Worm (Caenorhabditis elegans): ENCODE data around the gene skn-1.

DNA sequence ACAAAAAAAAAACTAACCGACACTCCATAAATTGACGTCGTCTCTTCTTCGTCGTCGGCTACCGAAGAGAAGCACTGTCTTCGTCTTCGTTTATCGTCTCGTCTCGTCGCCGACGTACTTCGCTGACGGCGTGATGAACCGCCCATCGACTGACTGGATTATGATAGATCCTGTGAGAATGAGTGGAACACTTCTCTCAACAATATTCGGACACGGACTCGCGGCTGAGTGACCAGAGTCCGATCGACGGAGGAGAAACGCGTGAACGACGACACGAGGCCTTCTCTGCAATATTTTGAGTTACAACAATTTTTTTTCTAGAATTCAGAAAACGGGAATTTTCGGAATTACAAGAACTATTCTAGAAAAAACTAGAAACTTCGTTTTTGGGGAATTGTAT lies at the start of gene skn-1:
- no peak for TF ChIP-seq mdl-1 (tag; optimal IDR thresholded peaks at IDR 0.05)
- no peak for TF ChIP-seq lin-13 (GFP tag; optimal IDR thresholded peaks at IDR 0.05)
- no peak for TF ChIP-seq F37D6.2 (tag; optimal IDR thresholded peaks at IDR 0.05)
- TF ChIP-seq ZK546.5 (tag; optimal IDR thresholded peaks at IDR 0.05) = no peak
- no peak for TF ChIP-seq unc-62 (GFP tag; optimal IDR thresholded peaks at IDR 0.05 in 1 of 2)
- no peak for TF ChIP-seq unc-62 (tag; optimal IDR thresholded peaks at IDR 0.05)
- no peak for TF ChIP-seq ztf-11 (tag; optimal IDR thresholded peaks at IDR 0.05)
- TF ChIP-seq nhr-10 (tag; optimal IDR thresholded peaks at IDR 0.05) = no peak
- TF ChIP-seq nhr-111 (GFP tag; optimal IDR thresholded peaks at IDR 0.05) = no peak
- TF ChIP-seq pqm-1 (tag; optimal IDR thresholded peaks at IDR 0.05) = no peak
- no peak for TF ChIP-seq spr-1 (tag; optimal IDR thresholded peaks at IDR 0.05)
